Fruit fly (Drosophila melanogaster): ENCODE data around the gene Acsx1R.

dm6 chr3R:19777180-19777579 lies at the start of gene Acsx1R:
- TF ChIP-seq Vsx1 (GFP tag; optimal IDR thresholded peaks at IDR 0.05) (no peak), mirr (GFP tag; optimal IDR thresholded peaks at IDR 0.05) (no peak), inv (GFP tag; IDR thresholded peaks at IDR 0.05; ENCODE audit: partially characterized antibody) (no peak), C15 (GFP tag; IDR thresholded peaks at IDR 0.05) (no peak), lilli (GFP tag; optimal IDR thresholded peaks at IDR 0.05) (no peak), CG18011 (GFP tag; optimal IDR thresholded peaks at IDR 0.05) (no peak)

All from whole organism, embryonic.